Worm (Caenorhabditis elegans): Measurements from ENCODE around the gene ntl-2.

Gene ntl-2

ce11 chrII:4392526-4393057 is 16.3 kb upstream of the ntl-2 start, which contains the start of gene mlt-7:
Gene mlt-7, plus strand, starts transcription at chrII:4393007.
- TF ChIP-seq lin-39 (tag; optimal IDR thresholded peaks at IDR 0.05): no peak
- no peak for TF ChIP-seq egl-27 (tag; optimal IDR thresholded peaks at IDR 0.05)
- TF ChIP-seq pqm-1 (tag; optimal IDR thresholded peaks at IDR 0.05): no peak
- TF ChIP-seq unc-62 (GFP tag; optimal IDR thresholded peaks at IDR 0.05): no peak
- TF ChIP-seq ceh-9 (tag; optimal IDR thresholded peaks at IDR 0.05): no peak
- TF ChIP-seq nhr-25 (tag; optimal IDR thresholded peaks at IDR 0.05): peak; percentile 91
- peak; percentile 16 for TF ChIP-seq nhr-23 (tag; optimal IDR thresholded peaks at IDR 0.05)
- peak; percentile 15 for TF ChIP-seq elt-1 (tag; optimal IDR thresholded peaks at IDR 0.05)

ce11 chrII:4391072-4391471 is 14.8 kb upstream of the ntl-2 start:
- TF ChIP-seq fkh-10 (GFP tag; optimal IDR thresholded peaks at IDR 0.05): no peak
- no peak for TF ChIP-seq sea-2 (GFP tag; optimal IDR thresholded peaks at IDR 0.05)
- no peak for TF ChIP-seq mdl-1 (tag; optimal IDR thresholded peaks at IDR 0.05)
- no peak for TF ChIP-seq ama-1 (optimal IDR thresholded peaks at IDR 0.05)
- TF ChIP-seq zag-1 (tag; optimal IDR thresholded peaks at IDR 0.05): no peak
- no peak for TF ChIP-seq fos-1 (tag; optimal IDR thresholded peaks at IDR 0.05)
- TF ChIP-seq ztf-11 (tag; optimal IDR thresholded peaks at IDR 0.05): no peak
- no peak for TF ChIP-seq ceh-16 (tag; optimal IDR thresholded peaks at IDR 0.05)
- no peak for TF ChIP-seq nhr-12 (tag; optimal IDR thresholded peaks at IDR 0.05)
- TF ChIP-seq nhr-43 (tag; optimal IDR thresholded peaks at IDR 0.05; ENCODE audit: poor library complexity, severe bottlenecking): no peak
- no peak for TF ChIP-seq ztf-4 (tag; optimal IDR thresholded peaks at IDR 0.05)
- no peak for TF ChIP-seq nhr-77 (tag; optimal IDR thresholded peaks at IDR 0.05)
- TF ChIP-seq pqm-1 (tag; optimal IDR thresholded peaks at IDR 0.05): no peak
- no peak for TF ChIP-seq nhr-76 (tag; optimal IDR thresholded peaks at IDR 0.05)
- no peak for TF ChIP-seq unc-39 (tag; optimal IDR thresholded peaks at IDR 0.05)
- no peak for TF ChIP-seq ceh-82 (tag; optimal IDR thresholded peaks at IDR 0.05)
- no peak for TF ChIP-seq elt-3 (tag; optimal IDR thresholded peaks at IDR 0.05)
- no peak for TF ChIP-seq ceh-28 (tag; optimal IDR thresholded peaks at IDR 0.05)
- TF ChIP-seq R02D3.7 (tag; optimal IDR thresholded peaks at IDR 0.05): no peak
- TF ChIP-seq nhr-237 (tag; optimal IDR thresholded peaks at IDR 0.05): no peak

ce11 chrII:4383306-4383705 is 7.0 kb upstream of the ntl-2 start, which contains the start of gene fkh-6:
Gene fkh-6, minus strand, starts transcription at chrII:4383406.
- TF ChIP-seq ceh-28 (tag; optimal IDR thresholded peaks at IDR 0.05): no peak
- TF ChIP-seq eor-1 (tag; optimal IDR thresholded peaks at IDR 0.05): no peak
- no peak for TF ChIP-seq mml-1 (tag; optimal IDR thresholded peaks at IDR 0.05)
- no peak for TF ChIP-seq nhr-23 (tag; optimal IDR thresholded peaks at IDR 0.05)
- no peak for TF ChIP-seq fkh-2 (tag; optimal IDR thresholded peaks at IDR 0.05)

- no peak for TF ChIP-seq unc-39 (tag; optimal IDR thresholded peaks at IDR 0.05)
- no peak for TF ChIP-seq lin-15B (tag; optimal IDR thresholded peaks at IDR 0.05)
- TF ChIP-seq fkh-2 (tag; optimal IDR thresholded peaks at IDR 0.05): no peak
- no peak for TF ChIP-seq fos-1 (tag; optimal IDR thresholded peaks at IDR 0.05)
- no peak for TF ChIP-seq elt-2 (tag; optimal IDR thresholded peaks at IDR 0.05)
- no peak for TF ChIP-seq zag-1 (tag; optimal IDR thresholded peaks at IDR 0.05)
- TF ChIP-seq nhr-11 (tag; optimal IDR thresholded peaks at IDR 0.05): no peak
- no peak for TF ChIP-seq pqm-1 (tag; optimal IDR thresholded peaks at IDR 0.05)
- no peak for TF ChIP-seq mml-1 (tag; optimal IDR thresholded peaks at IDR 0.05)
- TF ChIP-seq snpc-4 (tag; optimal IDR thresholded peaks at IDR 0.05): no peak
- TF ChIP-seq ceh-9 (tag; optimal IDR thresholded peaks at IDR 0.05): no peak
These were observed 1.9 kb upstream of the ntl-2 start, which contains the start of gene B0286.1 for ce11 chrII:4378195-4378594. Gene B0286.1, plus strand, starts transcription at chrII:4378495.

- TF ChIP-seq elt-3 (tag; optimal IDR thresholded peaks at IDR 0.05): no peak
- no peak for TF ChIP-seq daf-12 (tag; optimal IDR thresholded peaks at IDR 0.05)
- TF ChIP-seq lin-15B (tag; optimal IDR thresholded peaks at IDR 0.05): no peak
- no peak for TF ChIP-seq elt-2 (tag; optimal IDR thresholded peaks at IDR 0.05)
- TF ChIP-seq zag-1 (tag; optimal IDR thresholded peaks at IDR 0.05): no peak
- no peak for TF ChIP-seq mdl-1 (tag; optimal IDR thresholded peaks at IDR 0.05)
- no peak for TF ChIP-seq lsy-12 (tag; optimal IDR thresholded peaks at IDR 0.05)
- no peak for TF ChIP-seq fkh-10 (GFP tag; optimal IDR thresholded peaks at IDR 0.05)
- no peak for TF ChIP-seq skn-1 (tag; optimal IDR thresholded peaks at IDR 0.05)
- TF ChIP-seq nfya-1 (tag; optimal IDR thresholded peaks at IDR 0.05; ENCODE audit: insufficient read depth): no peak
- TF ChIP-seq snpc-4 (tag; optimal IDR thresholded peaks at IDR 0.05): no peak
- TF ChIP-seq ceh-82 (tag; optimal IDR thresholded peaks at IDR 0.05): no peak
- TF ChIP-seq nhr-77 (tag; optimal IDR thresholded peaks at IDR 0.05): no peak
- TF ChIP-seq ztf-11 (tag; optimal IDR thresholded peaks at IDR 0.05): no peak
- TF ChIP-seq nhr-67 (tag; optimal IDR thresholded peaks at IDR 0.05): no peak
- TF ChIP-seq ZK546.5 (tag; optimal IDR thresholded peaks at IDR 0.05): no peak
- no peak for TF ChIP-seq fkh-2 (tag; optimal IDR thresholded peaks at IDR 0.05)
These were observed 1.4 kb downstream of the ntl-2 start for ce11 chrII:4374885-4375284.

All from whole organism, L3 larva.